Fruit fly (Drosophila melanogaster): ENCODE data around the gene Hs2st.

Hs2st gene

DNA sequence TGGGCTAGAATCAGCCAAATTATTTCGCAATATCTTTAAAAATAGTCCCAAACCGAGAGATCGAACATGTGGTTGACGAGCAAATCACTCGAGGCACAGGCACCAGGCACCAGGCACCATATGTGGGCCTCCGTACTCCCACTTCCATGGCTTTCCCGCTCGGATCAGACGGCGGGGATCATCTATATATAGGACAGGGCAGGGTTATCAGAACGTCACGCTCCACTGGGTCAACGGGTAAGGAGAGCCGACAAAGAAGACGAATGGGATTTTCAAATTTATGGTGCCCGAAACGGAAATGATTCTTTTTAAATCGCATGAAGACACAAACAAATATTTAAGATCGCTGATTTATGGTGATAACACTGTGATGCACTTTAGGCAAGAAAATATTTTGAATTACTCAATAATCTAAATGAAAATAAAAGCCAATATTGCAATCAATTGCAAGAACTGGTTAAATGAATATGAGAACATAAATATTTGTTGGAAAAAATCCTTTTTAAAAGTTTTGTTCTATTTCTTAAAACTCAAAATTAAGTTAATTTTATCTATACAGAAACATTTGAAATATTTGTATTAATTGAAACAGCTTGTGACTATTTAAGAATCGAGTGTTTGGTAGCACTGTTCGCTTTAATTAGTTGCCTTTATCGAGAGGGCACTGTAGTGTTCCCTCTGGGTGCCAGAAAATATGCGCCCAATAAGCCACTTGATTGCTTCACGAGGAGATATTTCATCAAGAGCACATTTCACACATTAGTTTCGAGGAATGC is 31.2 kb downstream of the Hs2st start:
- no peak for TF ChIP-seq insv (optimal IDR thresholded peaks at IDR 0.05)
- TF ChIP-seq ttk (optimal IDR thresholded peaks at IDR 0.05), result no peak
- TF ChIP-seq Sin3A (optimal IDR thresholded peaks at IDR 0.05), result no peak
- TF ChIP-seq psq (optimal IDR thresholded peaks at IDR 0.05), result no peak

DNA sequence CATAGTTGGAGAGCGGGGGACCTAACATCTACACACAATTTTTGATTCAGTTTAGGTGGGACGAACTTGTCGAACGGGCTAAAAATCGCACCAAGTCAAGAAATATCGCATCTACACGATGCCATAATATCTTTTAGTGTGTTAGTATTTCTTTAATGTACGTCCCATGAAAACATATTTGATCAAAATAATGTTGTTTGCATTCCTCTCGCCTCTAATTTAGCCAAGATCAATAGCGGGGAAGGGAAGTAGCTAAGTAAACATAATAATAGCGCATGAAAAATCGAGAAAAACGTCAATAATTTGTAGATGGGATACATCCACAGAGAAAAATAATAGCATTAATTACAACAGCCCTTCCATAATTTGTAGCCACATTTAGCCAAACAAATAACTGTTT is 32.6 kb downstream of the Hs2st start:
- TF ChIP-seq Sin3A (optimal IDR thresholded peaks at IDR 0.05), result no peak
- TF ChIP-seq insv (optimal IDR thresholded peaks at IDR 0.05), result no peak
- no peak for TF ChIP-seq h (optimal IDR thresholded peaks at IDR 0.05)
- TF ChIP-seq psq (optimal IDR thresholded peaks at IDR 0.05), result no peak
- no peak for TF ChIP-seq Myc (optimal IDR thresholded peaks at IDR 0.05)
- no peak for TF ChIP-seq ttk (optimal IDR thresholded peaks at IDR 0.05)

DNA sequence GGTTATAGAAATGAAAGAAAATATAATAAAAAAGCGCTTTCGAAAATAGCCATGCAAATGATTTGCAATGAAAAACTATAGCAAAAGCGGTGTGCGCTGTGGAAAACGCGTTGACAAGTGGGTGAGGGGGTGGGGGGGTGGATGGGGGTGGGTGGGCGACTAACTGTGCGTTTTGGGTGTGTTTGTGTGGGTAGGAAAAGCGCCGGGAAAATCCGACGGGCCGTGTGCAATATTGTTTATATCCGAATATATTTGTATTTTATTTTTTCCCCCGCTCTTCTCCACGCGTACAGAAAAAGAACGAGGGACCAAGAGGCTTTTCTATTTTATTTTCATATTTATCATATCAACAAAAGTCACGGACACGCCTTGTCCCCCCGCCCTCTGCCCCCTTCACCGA is 38.1 kb downstream of the Hs2st start:
- TF ChIP-seq Myc (optimal IDR thresholded peaks at IDR 0.05) (no peak), Sin3A (optimal IDR thresholded peaks at IDR 0.05) (no peak), insv (optimal IDR thresholded peaks at IDR 0.05) (no peak), ttk (optimal IDR thresholded peaks at IDR 0.05) (no peak), h (optimal IDR thresholded peaks at IDR 0.05) (no peak), psq (optimal IDR thresholded peaks at IDR 0.05) (no peak)

DNA sequence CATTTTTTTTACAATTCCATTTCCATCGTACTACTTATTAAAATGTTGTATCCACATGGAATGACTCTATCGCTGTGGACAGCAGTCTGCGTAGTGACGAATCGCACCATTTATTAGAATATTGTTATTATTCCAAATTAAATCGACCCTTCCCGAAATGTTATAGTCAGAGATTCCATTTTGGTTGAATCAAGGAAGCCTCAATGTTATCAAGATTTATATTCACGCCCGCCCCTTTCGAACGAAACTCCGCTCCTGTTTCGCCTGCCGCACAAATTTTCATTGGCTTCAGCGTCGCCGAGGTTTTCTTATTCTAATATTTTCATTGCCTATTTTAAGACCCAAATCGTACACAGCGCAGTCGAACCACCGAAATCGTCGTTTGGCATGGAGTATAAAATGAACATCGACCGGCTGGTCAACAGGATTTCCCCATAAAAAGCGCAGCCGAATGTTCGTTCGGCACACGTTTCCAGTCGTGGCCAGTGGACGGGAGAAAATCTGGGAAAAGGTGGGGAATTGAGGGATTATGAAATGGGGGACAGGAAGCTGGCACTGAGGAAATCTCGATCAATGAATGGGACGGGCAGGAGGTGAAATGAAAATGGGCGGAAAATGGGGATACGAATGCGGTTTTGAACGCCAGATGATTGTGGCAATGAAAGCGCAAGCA is 38.7 kb downstream of the Hs2st start:
- TF ChIP-seq Myc (optimal IDR thresholded peaks at IDR 0.05) (no peak), h (optimal IDR thresholded peaks at IDR 0.05) (no peak), insv (optimal IDR thresholded peaks at IDR 0.05) (no peak), psq (optimal IDR thresholded peaks at IDR 0.05) (no peak), ttk (optimal IDR thresholded peaks at IDR 0.05) (no peak), Sin3A (optimal IDR thresholded peaks at IDR 0.05) (no peak)

DNA sequence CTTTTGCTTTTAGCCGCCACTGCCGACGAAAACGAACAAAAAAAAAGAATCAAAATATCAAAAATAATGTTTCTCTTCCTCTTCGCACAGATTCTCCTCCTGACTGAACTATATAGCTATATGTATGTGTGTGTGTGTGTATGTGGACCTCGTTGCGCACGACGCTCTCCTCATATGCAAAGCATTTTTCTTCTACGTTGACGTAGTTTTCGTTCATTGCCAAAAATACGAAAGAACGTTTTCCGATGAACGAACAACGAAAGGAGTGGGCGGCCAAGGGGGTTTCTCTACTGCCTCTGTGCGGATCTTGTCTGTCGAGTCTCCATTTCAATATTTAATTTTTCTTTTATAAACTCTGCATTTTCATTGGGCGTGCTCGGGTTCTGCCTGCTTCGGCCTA is 39.7 kb downstream of the Hs2st start:
- no peak for TF ChIP-seq Myc (optimal IDR thresholded peaks at IDR 0.05)

dm6 chr2L:19403398-19403797 is 41.2 kb downstream of the Hs2st start:
- TF ChIP-seq h (optimal IDR thresholded peaks at IDR 0.05) (no peak), Myc (optimal IDR thresholded peaks at IDR 0.05) (no peak), ttk (optimal IDR thresholded peaks at IDR 0.05) (no peak), Sin3A (optimal IDR thresholded peaks at IDR 0.05) (no peak), insv (optimal IDR thresholded peaks at IDR 0.05) (no peak), psq (optimal IDR thresholded peaks at IDR 0.05) (no peak)

DNA sequence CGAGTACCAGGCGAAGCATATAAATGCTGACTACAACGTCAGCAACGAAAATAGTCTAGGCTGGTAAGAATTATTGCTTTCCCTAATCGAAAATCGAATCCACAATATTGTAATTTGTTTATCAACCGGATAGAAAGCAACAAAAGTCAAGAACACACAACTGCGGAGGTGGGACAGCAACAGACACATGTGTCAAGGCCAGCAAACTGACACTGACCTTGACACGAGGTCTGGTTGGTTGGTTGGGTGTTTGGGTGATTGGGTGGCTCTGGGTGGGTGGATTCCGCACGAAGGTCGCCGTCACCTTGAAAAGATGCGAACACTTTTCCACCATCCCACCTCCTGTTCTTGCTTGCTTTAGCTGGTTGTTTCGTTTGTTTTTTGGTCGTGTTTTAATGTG is 41.9 kb downstream of the Hs2st start:
- TF ChIP-seq Sin3A (optimal IDR thresholded peaks at IDR 0.05) (no peak), Myc (optimal IDR thresholded peaks at IDR 0.05) (no peak), psq (optimal IDR thresholded peaks at IDR 0.05) (no peak)

DNA sequence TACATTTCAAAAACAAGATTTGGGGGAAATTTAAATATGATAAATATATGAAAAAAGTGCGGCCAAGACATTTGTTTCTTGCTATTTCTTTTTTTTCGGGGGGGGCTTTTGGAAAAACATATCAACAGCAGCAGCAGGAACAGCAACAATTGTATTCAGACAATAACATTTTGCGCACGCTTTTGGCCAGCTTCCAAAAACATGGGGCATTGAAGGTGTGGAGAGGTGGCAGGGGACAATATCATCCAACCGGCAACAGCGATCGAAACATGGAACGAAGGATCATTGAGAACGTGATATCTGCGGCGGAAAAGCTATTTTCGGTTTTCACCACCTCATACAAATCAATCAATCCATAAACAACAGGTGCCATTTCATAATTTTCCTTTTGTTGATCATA is 42.6 kb downstream of the Hs2st start:
- TF ChIP-seq h (optimal IDR thresholded peaks at IDR 0.05) (no peak), psq (optimal IDR thresholded peaks at IDR 0.05) (no peak), Myc (optimal IDR thresholded peaks at IDR 0.05) (no peak), insv (optimal IDR thresholded peaks at IDR 0.05) (no peak), Sin3A (optimal IDR thresholded peaks at IDR 0.05) (no peak)

DNA sequence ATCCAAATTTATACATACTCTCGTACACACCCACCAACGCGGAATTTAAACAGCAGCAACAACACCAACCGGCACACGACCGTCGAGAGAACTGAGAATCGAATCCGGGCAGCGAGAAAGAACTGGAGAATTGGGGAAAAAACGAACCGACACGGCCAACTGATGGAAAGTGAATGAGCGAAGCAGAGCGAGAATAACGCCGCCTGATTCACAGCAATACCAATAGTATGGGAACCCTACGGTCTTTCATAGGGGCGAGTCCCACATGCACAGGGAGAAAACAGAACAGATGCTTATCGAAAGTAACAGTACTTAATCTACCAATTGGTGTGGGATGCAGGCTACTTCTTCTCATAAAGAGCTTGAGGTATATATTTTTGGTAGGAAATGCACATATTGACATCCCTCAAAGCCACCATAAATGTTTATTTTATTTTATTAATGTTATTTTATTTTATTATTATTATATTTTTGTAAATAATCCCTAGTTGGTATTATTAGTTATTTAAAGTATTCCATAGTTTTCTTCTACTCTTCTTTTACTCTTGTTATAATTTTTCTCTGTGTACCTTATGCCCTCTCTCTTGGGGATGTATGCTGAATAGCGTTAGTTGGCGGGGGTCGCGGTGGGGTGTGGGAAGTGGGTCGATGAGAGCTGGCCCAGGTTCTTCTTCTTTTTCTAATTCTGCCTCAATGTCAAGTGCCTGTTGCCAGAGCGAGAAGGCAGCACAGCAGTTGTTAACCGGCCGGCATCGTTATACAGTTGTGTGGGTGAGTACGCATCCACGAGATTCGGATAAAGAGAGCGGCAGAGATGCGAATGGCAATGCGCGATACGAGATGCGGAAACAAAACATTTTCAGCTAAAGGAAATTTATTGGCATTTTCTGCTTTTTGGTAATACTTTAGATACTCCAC is 46.0 kb downstream of the Hs2st start, which contains the start of gene CG17544:
TSS of gene CG17544 (minus strand) at position 177 of the 918 bp plus-strand sequence.
- no peak for TF ChIP-seq h (optimal IDR thresholded peaks at IDR 0.05)
- TF ChIP-seq psq (optimal IDR thresholded peaks at IDR 0.05), result no peak
- TF ChIP-seq insv (optimal IDR thresholded peaks at IDR 0.05), result no peak
- no peak for TF ChIP-seq Sin3A (optimal IDR thresholded peaks at IDR 0.05)
- no peak for TF ChIP-seq ttk (optimal IDR thresholded peaks at IDR 0.05)
- TF ChIP-seq Myc (optimal IDR thresholded peaks at IDR 0.05), result no peak

- TF ChIP-seq psq (optimal IDR thresholded peaks at IDR 0.05) (no peak), insv (optimal IDR thresholded peaks at IDR 0.05) (no peak), h (optimal IDR thresholded peaks at IDR 0.05) (no peak), Sin3A (optimal IDR thresholded peaks at IDR 0.05) (no peak), Myc (optimal IDR thresholded peaks at IDR 0.05) (no peak), ttk (optimal IDR thresholded peaks at IDR 0.05) (no peak)
Observed at dm6 chr2L:19397617-19398316, 46.8 kb downstream of the Hs2st start.

DNA sequence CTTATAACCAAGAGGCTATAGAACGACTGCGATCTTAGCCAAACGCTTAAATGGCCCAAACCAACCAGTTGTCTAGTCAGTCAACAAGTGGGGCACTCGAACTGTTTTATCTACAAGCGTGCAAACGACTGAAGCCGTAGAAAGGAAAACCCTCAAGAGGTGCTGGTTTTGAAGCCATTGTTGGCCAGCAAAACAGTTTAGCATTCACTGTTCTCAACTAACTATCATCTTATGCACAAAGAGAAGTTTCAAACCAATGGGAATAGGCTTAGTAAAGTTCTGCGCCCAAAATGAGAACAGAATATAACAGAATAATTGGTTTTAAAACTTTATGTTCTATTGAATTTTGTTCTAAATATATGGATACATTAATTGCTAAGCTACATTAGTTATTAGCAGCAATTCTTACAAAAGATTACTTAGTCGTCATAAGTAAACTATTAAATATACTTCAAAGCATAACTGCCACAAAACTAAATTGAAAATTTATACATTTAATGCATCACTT is 50.8 kb downstream of the Hs2st start, which contains the start of gene CG31798:
TSS of gene CG31798 (plus strand) at position 458 of the 508 bp plus-strand sequence.
- TF ChIP-seq psq (optimal IDR thresholded peaks at IDR 0.05) (no peak), h (optimal IDR thresholded peaks at IDR 0.05) (no peak), Sin3A (optimal IDR thresholded peaks at IDR 0.05) (no peak), Myc (optimal IDR thresholded peaks at IDR 0.05) (no peak), insv (optimal IDR thresholded peaks at IDR 0.05) (no peak), ttk (optimal IDR thresholded peaks at IDR 0.05) (no peak)

Measured in Kc167 (cell line).